Fruit fly (Drosophila melanogaster) whole organism, embryonic: ENCODE results near the gene Nazo.

ENCODE experiments used
- Abd-B ChIP-seq: fragments of 200-800 bp; sonication (Bioruptor generic); optimal IDR thresholded peaks from 2 replicates; lab custom pipeline; 2018; ENCODE audit warnings: missing biosample characterization, mild to moderate bottlenecking, missing genetic modification characterization, moderate library complexity
- Blimp-1 ChIP-seq: fragments of 200-800 bp; sonication (Bioruptor generic); optimal IDR thresholded peaks from 3 replicates; lab custom pipeline; 2018; ENCODE audit warnings: missing biosample characterization, missing genetic modification characterization, mild to moderate bottlenecking, moderate library complexity, missing genetic modification reagents
- CG10462 ChIP-seq: fragments of 200-800 bp; sonication (Bioruptor generic); optimal IDR thresholded peaks from 2 replicates; lab custom pipeline; 2016; ENCODE audit warnings: missing biosample characterization, missing genetic modification characterization
- CG11247 ChIP-seq: fragments of 200-800 bp; sonication (Bioruptor generic); IDR thresholded peaks from 2 replicates; pipeline ENCODE4 v1.3.6; 2022; ENCODE audit warnings: missing biosample characterization, missing genetic modification characterization
- CG12155 ChIP-seq: fragments of 200-800 bp; sonication (Bioruptor generic); optimal IDR thresholded peaks from 3 replicates; lab custom pipeline; 2016; ENCODE audit warnings: missing biosample characterization, missing genetic modification characterization
- CG15696 ChIP-seq: fragments of 200-800 bp; sonication (Bioruptor generic); optimal IDR thresholded peaks from 2 replicates; lab custom pipeline; 2019; ENCODE audit warnings: missing biosample characterization, mild to moderate bottlenecking, missing genetic modification characterization, moderate library complexity
- CG1603 ChIP-seq: fragments of 200-800 bp; sonication (Bioruptor generic); optimal IDR thresholded peaks from 2 replicates; lab custom pipeline; 2019; ENCODE audit warnings: missing biosample characterization, mild to moderate bottlenecking, missing genetic modification characterization, moderate library complexity
- CG16779 ChIP-seq: fragments of 200-800 bp; sonication (Bioruptor generic); IDR thresholded peaks from 2 replicates; pipeline ENCODE4 v1.3.6; 2022; ENCODE audit warnings: missing biosample characterization, missing genetic modification characterization
- CG16813 ChIP-seq: fragments of 200-800 bp; sonication (Bioruptor generic); IDR thresholded peaks from 3 replicates; pipeline ENCODE4 v1.3.6; 2022; ENCODE audit warnings: missing biosample characterization, missing genetic modification characterization; ENCODE audit not compliant: partially characterized antibody
- CG18764 ChIP-seq: fragments of 200-800 bp; sonication (Bioruptor generic); optimal IDR thresholded peaks from 3 replicates; lab custom pipeline; 2016; ENCODE audit warnings: missing biosample characterization, missing genetic modification characterization
- CG2116 ChIP-seq: fragments of 200-800 bp; sonication (Bioruptor generic); optimal IDR thresholded peaks from 3 replicates; lab custom pipeline; 2018; ENCODE audit warnings: missing biosample characterization, mild to moderate bottlenecking, missing genetic modification characterization
- CG30431 ChIP-seq: fragments of 200-800 bp; sonication (Bioruptor generic); optimal IDR thresholded peaks from 2 replicates; lab custom pipeline; 2017; ENCODE audit warnings: missing biosample characterization, missing genetic modification characterization
- CG31365 ChIP-seq: fragments of 200-800 bp; sonication (Bioruptor generic); optimal IDR thresholded peaks from 2 replicates; lab custom pipeline; 2018; ENCODE audit warnings: missing biosample characterization, mild to moderate bottlenecking, missing genetic modification characterization
- CG32767 ChIP-seq: fragments of 200-800 bp; sonication (Bioruptor generic); IDR thresholded peaks from 2 replicates; pipeline ENCODE4 v1.3.6; 2022; ENCODE audit warnings: missing biosample characterization, missing genetic modification characterization
- CG3407 ChIP-seq: fragments of 200-800 bp; sonication (Bioruptor generic); optimal IDR thresholded peaks from 2 replicates; lab custom pipeline; 2018; ENCODE audit warnings: missing biosample characterization, mild to moderate bottlenecking, missing genetic modification characterization
- CG34224 ChIP-seq: fragments of 200-800 bp; sonication (Bioruptor generic); IDR thresholded peaks from 3 replicates; pipeline ENCODE4 v1.3.6; 2022; ENCODE audit warnings: missing biosample characterization, missing genetic modification characterization; ENCODE audit not compliant: partially characterized antibody
- CG3726 ChIP-seq: fragments of 200-800 bp; sonication (Bioruptor generic); IDR thresholded peaks from 3 replicates; pipeline ENCODE4, ENCODE4 v1.3.6; 2022; ENCODE audit warnings: missing biosample characterization, missing genetic modification characterization
- CG3847 ChIP-seq: fragments of 200-800 bp; sonication (Bioruptor generic); IDR thresholded peaks from 2 replicates; pipeline ENCODE4 v1.3.6; 2022; ENCODE audit warnings: missing biosample characterization, missing genetic modification characterization
- CG4617 ChIP-seq: fragments of 200-800 bp; sonication (Bioruptor generic); optimal IDR thresholded peaks from 3 replicates; lab custom pipeline; 2016; ENCODE audit warnings: missing biosample characterization, missing genetic modification characterization, borderline replicate concordance
- CG9215 ChIP-seq: fragments of 200-800 bp; sonication (Bioruptor generic); IDR thresholded peaks from 2 replicates; pipeline ENCODE4 v1.3.6; 2022; ENCODE audit warnings: missing biosample characterization, missing genetic modification characterization
- CG9797 ChIP-seq: fragments of 200-800 bp; sonication (Bioruptor generic); optimal IDR thresholded peaks from 3 replicates; lab custom pipeline; 2018; ENCODE audit warnings: missing biosample characterization, mild to moderate bottlenecking, missing genetic modification characterization
- Dek ChIP-seq: fragments of 200-800 bp; sonication (Bioruptor generic); optimal IDR thresholded peaks from 3 replicates; lab custom pipeline; 2019; ENCODE audit warnings: missing biosample characterization, mild to moderate bottlenecking, missing genetic modification characterization, moderate library complexity
- Elba2 ChIP-seq: fragments of 200-800 bp; sonication (Bioruptor generic); optimal IDR thresholded peaks from 3 replicates; lab custom pipeline; 2016; ENCODE audit warnings: missing biosample characterization, missing genetic modification characterization
- Fer2 ChIP-seq: fragments of 200-800 bp; sonication (Bioruptor generic); optimal IDR thresholded peaks from 2 replicates; lab custom pipeline; 2018; ENCODE audit warnings: missing biosample characterization, mild to moderate bottlenecking, missing genetic modification characterization, moderate library complexity
- Gsc ChIP-seq: fragments of 200-800 bp; sonication (Bioruptor generic); IDR thresholded peaks from 2 replicates; pipeline ENCODE4 v1.3.6; 2022; ENCODE audit warnings: missing biosample characterization, missing genetic modification characterization
- HLH54F ChIP-seq: fragments of 200-800 bp; sonication (Bioruptor generic); optimal IDR thresholded peaks from 3 replicates; lab custom pipeline; 2016; ENCODE audit warnings: missing biosample characterization, missing genetic modification characterization
- Hmr ChIP-seq: fragments of 200-800 bp; sonication (Bioruptor generic); optimal IDR thresholded peaks from 3 replicates; lab custom pipeline; 2017; ENCODE audit warnings: mild to moderate bottlenecking, missing biosample characterization, missing genetic modification reagents, missing genetic modification characterization
- Lhr ChIP-seq: fragments of 200-800 bp; sonication (Bioruptor generic); optimal IDR thresholded peaks from 3 replicates; lab custom pipeline; 2017; ENCODE audit warnings: mild to moderate bottlenecking, missing biosample characterization, missing genetic modification reagents, missing genetic modification characterization
- Max ChIP-seq: fragments of 200-800 bp; sonication (Bioruptor generic); optimal IDR thresholded peaks from 2 replicates; lab custom pipeline; 2016; ENCODE audit warnings: missing biosample characterization, mild to moderate bottlenecking, missing genetic modification characterization
- Mes4 ChIP-seq: fragments of 200-800 bp; sonication (Bioruptor generic); optimal IDR thresholded peaks from 2 replicates; lab custom pipeline; 2016; ENCODE audit warnings: missing biosample characterization, missing genetic modification characterization
- Myb ChIP-seq: fragments of 200-800 bp; sonication (Bioruptor generic); optimal IDR thresholded peaks from 2 replicates; lab custom pipeline; 2016; ENCODE audit warnings: missing biosample characterization, missing genetic modification characterization
- Nf-YB ChIP-seq: fragments of 200-800 bp; sonication (Bioruptor generic); optimal IDR thresholded peaks from 3 replicates; lab custom pipeline; 2019; ENCODE audit warnings: missing biosample characterization, mild to moderate bottlenecking, missing genetic modification characterization, moderate library complexity
- Six4 ChIP-seq: fragments of 200-800 bp; sonication (Bioruptor generic); optimal IDR thresholded peaks from 2 replicates; lab custom pipeline; 2016; ENCODE audit warnings: missing biosample characterization, missing genetic modification characterization
- Sry-δ ChIP-seq: fragments of 200-800 bp; sonication (Bioruptor generic); optimal IDR thresholded peaks from 2 replicates; lab custom pipeline; 2016; ENCODE audit warnings: missing biosample characterization, missing genetic modification characterization
- Usf ChIP-seq: fragments of 200-800 bp; sonication (Bioruptor generic); optimal IDR thresholded peaks from 2 replicates; lab custom pipeline; 2017; ENCODE audit warnings: missing genotype, missing biosample characterization, missing genetic modification characterization
- abd-A ChIP-seq: fragments of 200-800 bp; sonication (Bioruptor generic); optimal IDR thresholded peaks from 3 replicates; lab custom pipeline; 2019; ENCODE audit warnings: missing biosample characterization, mild to moderate bottlenecking, missing genetic modification characterization, moderate library complexity
- aop ChIP-seq: fragments of 200-800 bp; sonication (Bioruptor generic); IDR thresholded peaks from 2 replicates; pipeline ENCODE4 v1.3.6; 2022; ENCODE audit warnings: missing biosample characterization, missing genetic modification characterization
- cato ChIP-seq: fragments of 200-800 bp; sonication (Bioruptor generic); optimal IDR thresholded peaks from 2 replicates; lab custom pipeline; 2016; ENCODE audit warnings: missing biosample characterization, missing genetic modification characterization, borderline replicate concordance
- dan ChIP-seq: fragments of 200-800 bp; sonication (Bioruptor generic); IDR thresholded peaks from 2 replicates; pipeline ENCODE4 v1.3.6; 2022; ENCODE audit warnings: missing biosample characterization, missing genetic modification characterization
- dmrt99B ChIP-seq: fragments of 200-800 bp; sonication (Bioruptor generic); optimal IDR thresholded peaks from 2 replicates; lab custom pipeline; 2018; ENCODE audit warnings: missing biosample characterization, mild to moderate bottlenecking, missing genetic modification characterization, moderate library complexity
- hth ChIP-seq: fragments of >200 bp; optimal IDR thresholded peaks from 2 replicates; lab custom pipeline; 2017; ENCODE audit warnings: inconsistent platforms
- jumu ChIP-seq: fragments of 200-800 bp; sonication (Bioruptor generic); optimal IDR thresholded peaks from 3 replicates; lab custom pipeline; 2016; ENCODE audit warnings: missing biosample characterization, missing genetic modification characterization
- nerfin-2 ChIP-seq: fragments of 200-800 bp; sonication (Bioruptor generic); IDR thresholded peaks from 2 replicates; pipeline ENCODE4 v1.3.6; 2022; ENCODE audit warnings: missing biosample characterization, missing genetic modification characterization; ENCODE audit not compliant: partially characterized antibody
- oc ChIP-seq: fragments of 200-800 bp; sonication (Bioruptor generic); optimal IDR thresholded peaks from 2 replicates; lab custom pipeline; 2018; ENCODE audit warnings: missing biosample characterization, mild to moderate bottlenecking, missing genetic modification characterization, moderate library complexity
- pros ChIP-seq: fragments of 200-800 bp; sonication (Bioruptor generic); optimal IDR thresholded peaks from 3 replicates; lab custom pipeline; 2019; ENCODE audit warnings: missing biosample characterization, mild to moderate bottlenecking, missing genetic modification characterization, moderate library complexity
- schlank ChIP-seq: fragments of 200-800 bp; sonication (Bioruptor generic); optimal IDR thresholded peaks from 2 replicates; lab custom pipeline; 2018; ENCODE audit warnings: missing biosample characterization, mild to moderate bottlenecking, missing genetic modification characterization
- ssp ChIP-seq: fragments of 200-800 bp; sonication (Bioruptor generic); IDR thresholded peaks from 2 replicates; pipeline ENCODE4 v1.3.6; 2022; ENCODE audit warnings: missing biosample characterization, missing genetic modification characterization
- trem ChIP-seq: fragments of 200-800 bp; optimal IDR thresholded peaks from 3 replicates; lab custom pipeline; 2019; ENCODE audit warnings: missing biosample characterization, mild to moderate bottlenecking, missing genetic modification characterization, moderate library complexity
- ttk ChIP-seq: fragments of 200-800 bp; sonication (Bioruptor generic); IDR thresholded peaks from 2 replicates; pipeline ENCODE4 v2.1.2; 2022; ENCODE audit warnings: missing biosample characterization, missing genetic modification characterization
- wdn ChIP-seq: fragments of 200-800 bp; sonication (Bioruptor generic); IDR thresholded peaks from 2 replicates; pipeline ENCODE4 v1.3.6; 2022; ENCODE audit warnings: missing biosample characterization, missing genetic modification characterization
- zfh1 ChIP-seq: fragments of 200-800 bp; sonication (Bioruptor generic); IDR thresholded peaks from 3 replicates; pipeline ENCODE4 v1.3.6; 2022; ENCODE audit warnings: missing biosample characterization, missing genetic modification characterization

Nazo gene

dm6 chr3R:8305110-8305509 is 17.4 kb downstream of the Nazo start, which contains the start of gene Sgt1 (continued):
- peak; percentile 5 for TF ChIP-seq Mes4
- peak; percentile 14 for TF ChIP-seq Fer2 (tag; lab: Kevin White, UChicago)
- TF ChIP-seq CG16779 (GFP tag; lab: Robert Waterston, UW) = no peak
- TF ChIP-seq Nf-YB (GFP tag; lab: Kevin White, UChicago) = no peak
- TF ChIP-seq CG32767 (GFP tag; lab: Robert Waterston, UW) = no peak
- TF ChIP-seq Myb (GFP tag; lab: Kevin White, UChicago) = peak; percentile 78
- TF ChIP-seq CG12155 (GFP tag; lab: Kevin White, UChicago) = peak; percentile 44
- no peak for TF ChIP-seq Usf (GFP tag; lab: Kevin White, UChicago)
- peak; percentile 63 for TF ChIP-seq jumu (GFP tag; lab: Kevin White, UChicago)
- TF ChIP-seq HLH54F = peak; percentile 62
- TF ChIP-seq CG1603 (tag; lab: Kevin White, UChicago) = peak; percentile 84
- TF ChIP-seq CG15696 (tag; lab: Kevin White, UChicago) = no peak
- TF ChIP-seq Sry-δ (GFP tag; lab: Kevin White, UChicago) = peak; percentile 83
- TF ChIP-seq Six4 (GFP tag; lab: Kevin White, UChicago) = peak; percentile 6
- TF ChIP-seq CG4617 (GFP tag; lab: Kevin White, UChicago) = peak; percentile 83
- no peak for TF ChIP-seq hth
- TF ChIP-seq nerfin-2 (GFP tag; lab: Robert Waterston, UW) = peak; percentile 89
- no peak for TF ChIP-seq Blimp-1 (GFP tag; lab: Kevin White, UChicago)
- no peak for TF ChIP-seq CG9215
- TF ChIP-seq schlank = no peak
- no peak for TF ChIP-seq CG31365 (tag; lab: Kevin White, UChicago)
- peak; percentile 95 for TF ChIP-seq Lhr
- no peak for TF ChIP-seq CG18764 (GFP tag; lab: Kevin White, UChicago)
- peak; percentile 80 for TF ChIP-seq CG3847 (GFP tag; lab: Robert Waterston, UW)
- TF ChIP-seq Abd-B (GFP tag; lab: Kevin White, UChicago) = no peak
- no peak for TF ChIP-seq ttk (GFP tag; lab: Robert Waterston, UW)
- TF ChIP-seq CG9797 (GFP tag; lab: Kevin White, UChicago) = peak; percentile 57
- no peak for TF ChIP-seq abd-A (tag; lab: Kevin White, UChicago)
- TF ChIP-seq dmrt99B = no peak
- no peak for TF ChIP-seq cato
- no peak for TF ChIP-seq CG10462
- peak; percentile 34 for TF ChIP-seq Max (GFP tag; lab: Kevin White, UChicago)
- peak; percentile 89 for TF ChIP-seq CG34224 (GFP tag; lab: Robert Waterston, UW)
- peak; percentile 44; the same call in 1 of the 3 replicates for TF ChIP-seq zfh1 (GFP tag; lab: Robert Waterston, UW)
- TF ChIP-seq CG11247 = peak; percentile 35; the same call in 1 of the 2 replicates
- peak; percentile 81 for TF ChIP-seq CG16813 (GFP tag; lab: Robert Waterston, UW)
- no peak for TF ChIP-seq pros
- no peak for TF ChIP-seq wdn (GFP tag; lab: Robert Waterston, UW)
- TF ChIP-seq dan (GFP tag; lab: Robert Waterston, UW) = no peak
- no peak for TF ChIP-seq Elba2 (GFP tag; lab: Kevin White, UChicago)
- TF ChIP-seq CG2116 (GFP tag; lab: Kevin White, UChicago) = peak; percentile 84
- no peak for TF ChIP-seq oc (tag; lab: Kevin White, UChicago)
- TF ChIP-seq Gsc (GFP tag; lab: Robert Waterston, UW) = no peak
- TF ChIP-seq aop = no peak
- peak; percentile 93 for TF ChIP-seq trem (tag; lab: Kevin White, UChicago)
- no peak for TF ChIP-seq CG30431
- TF ChIP-seq CG3726 (GFP tag; lab: Robert Waterston, UW) = no peak
- TF ChIP-seq ssp (GFP tag; lab: Robert Waterston, UW) = no peak
- no peak for TF ChIP-seq CG3407
- peak; percentile 29 for TF ChIP-seq Dek (tag; lab: Kevin White, UChicago)
- peak; percentile 77 for TF ChIP-seq Hmr (GFP tag; lab: Kevin White, UChicago)
